Worm (Caenorhabditis elegans) whole organism, early embryonic: ENCODE data around the gene unc-96.

Experiments
- B0310.2 ChIP-seq: sonication (generic microtip); optimal IDR thresholded peaks from 2 replicates; lab custom pipeline; 2016; ENCODE audit warnings: mild to moderate bottlenecking, missing genetic modification characterization, missing compliant biosample characterization
- F13C5.2 ChIP-seq: sonication (generic microtip); optimal IDR thresholded peaks from 2 replicates; lab custom pipeline; 2017; ENCODE audit warnings: mild to moderate bottlenecking, missing genetic modification characterization, inconsistent platforms, missing compliant biosample characterization
- ama-1 ChIP-seq: fragments of 150-350 bp; optimal IDR thresholded peaks from 2 replicates; lab custom pipeline; 2014
- ceh-13 ChIP-seq: fragments of 200-800 bp; sonication (Bioruptor generic); optimal IDR thresholded peaks from 2 replicates; lab custom pipeline; 2018; ENCODE audit warnings: mild to moderate bottlenecking, missing genetic modification characterization, missing compliant biosample characterization
- ceh-36 ChIP-seq: sonication (generic microtip); optimal IDR thresholded peaks from 2 replicates; lab custom pipeline; 2016; ENCODE audit warnings: missing genetic modification characterization, inconsistent platforms, missing compliant biosample characterization
- ets-7 ChIP-seq: sonication (generic microtip); optimal IDR thresholded peaks from 2 replicates; lab custom pipeline; 2016; ENCODE audit warnings: missing genotype, missing genetic modification characterization, missing compliant biosample characterization
- flt-1 ChIP-seq: fragments of 200-800 bp; sonication (Bioruptor generic); IDR thresholded peaks from 2 replicates; pipeline ENCODE4 v1.3.6; 2022; ENCODE audit warnings: missing genetic modification characterization, missing compliant biosample characterization
- hmbx-1 ChIP-seq: sonication (generic microtip); optimal IDR thresholded peaks from 2 replicates; lab custom pipeline; 2016; ENCODE audit warnings: mild to moderate bottlenecking, missing genetic modification characterization, missing compliant biosample characterization
- scrt-1 ChIP-seq: fragments of 200-800 bp; sonication (Bioruptor generic); IDR thresholded peaks from 2 replicates; pipeline ENCODE4 v1.3.6; 2022; ENCODE audit warnings: missing genetic modification characterization, missing compliant biosample characterization
- sea-1 ChIP-seq: fragments of 200-800 bp; sonication (Bioruptor generic); conservative IDR thresholded peaks from 2 replicates; pipeline ENCODE4 v1.3.6; 2022; ENCODE audit warnings: missing genetic modification characterization, missing compliant biosample characterization
- tbx-11 ChIP-seq: fragments of 200-800 bp; sonication (Bioruptor generic); IDR thresholded peaks from 2 replicates; pipeline ENCODE4 v1.3.6; 2022; ENCODE audit warnings: missing genetic modification characterization, missing compliant biosample characterization
- tbx-37 ChIP-seq: fragments of 200-800 bp; sonication (Bioruptor generic); conservative IDR thresholded peaks from 2 replicates; pipeline ENCODE4 v1.3.6; 2022; ENCODE audit warnings: missing genetic modification reagents, missing genetic modification characterization, missing compliant biosample characterization

DNA sequence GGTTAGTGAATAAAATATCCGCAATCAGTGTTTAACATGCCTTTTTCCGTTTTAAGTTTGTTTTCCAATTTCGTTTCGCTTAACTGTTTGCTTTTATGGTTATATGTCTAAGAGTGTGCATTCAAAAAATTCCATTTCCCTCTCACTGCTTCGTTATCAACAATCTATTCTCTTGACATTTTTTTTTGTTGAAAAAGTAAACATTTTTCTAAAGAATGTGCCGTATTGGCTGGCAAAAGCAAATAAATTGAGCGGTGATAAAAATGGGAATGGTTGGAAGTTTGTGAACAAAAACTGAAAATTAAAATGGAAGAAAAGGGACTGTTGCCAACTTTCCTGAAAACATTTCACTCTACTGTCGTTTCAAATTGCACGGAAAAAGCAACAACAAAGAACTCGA is 30.5 kb upstream of the unc-96 start:
- TF ChIP-seq ama-1 (lab: Kevin White, UChicago) = no peak
- TF ChIP-seq scrt-1 = no peak
- no peak for TF ChIP-seq F13C5.2
- TF ChIP-seq flt-1 = no peak
- no peak for TF ChIP-seq hmbx-1 (tag; lab: Kevin White, UChicago)
- TF ChIP-seq ets-7 (tag; lab: Kevin White, UChicago) = no peak
- no peak for TF ChIP-seq B0310.2 (tag; lab: Kevin White, UChicago)
- no peak for TF ChIP-seq sea-1 (GFP tag; lab: Robert Waterston, UW)
- TF ChIP-seq ceh-36 (tag; lab: Kevin White, UChicago) = no peak
- no peak for TF ChIP-seq tbx-37 (GFP tag; lab: Robert Waterston, UW)
- no peak for TF ChIP-seq ceh-13 (GFP tag; lab: Kevin White, UChicago)
- TF ChIP-seq tbx-11 = no peak
